Fruit fly (Drosophila melanogaster) whole organism, wandering third instar larva: ENCODE results near the gene Sh.

Experiments
- CG9705 ChIP-seq: fragments of 200-800 bp; sonication (Bioruptor generic); optimal IDR thresholded peaks from 2 replicates; lab custom pipeline; 2018; ENCODE audit warnings: missing biosample characterization, mild to moderate bottlenecking, missing genetic modification characterization
- Sp1 ChIP-seq: fragments of 200-800 bp; sonication (Bioruptor generic); optimal IDR thresholded peaks from 3 replicates; lab custom pipeline; 2019; ENCODE audit warnings: missing biosample characterization, mild to moderate bottlenecking, missing genetic modification characterization, moderate library complexity
- dsf ChIP-seq: sonication (Bioruptor generic); optimal IDR thresholded peaks from 2 replicates; lab custom pipeline; 2016; ENCODE audit warnings: missing biosample characterization, missing genetic modification characterization, borderline replicate concordance
- sv ChIP-seq: fragments of 200-800 bp; sonication (Bioruptor generic); optimal IDR thresholded peaks from 3 replicates; lab custom pipeline; 2016; ENCODE audit warnings: missing biosample characterization, missing genetic modification characterization

dm6 chrX:18101098-18101711 lies 38.2 kb upstream of the Sh start, which contains the start of gene Mvb12:
- TF ChIP-seq CG9705 (GFP tag; lab: Kevin White, UChicago) = no peak
- no peak for TF ChIP-seq Sp1 (GFP tag; lab: Kevin White, UChicago)
- TF ChIP-seq dsf = no peak
- no peak for TF ChIP-seq sv (GFP tag; lab: Kevin White, UChicago)
